Worm (Caenorhabditis elegans): ENCODE results near the gene npr-9.

DNA sequence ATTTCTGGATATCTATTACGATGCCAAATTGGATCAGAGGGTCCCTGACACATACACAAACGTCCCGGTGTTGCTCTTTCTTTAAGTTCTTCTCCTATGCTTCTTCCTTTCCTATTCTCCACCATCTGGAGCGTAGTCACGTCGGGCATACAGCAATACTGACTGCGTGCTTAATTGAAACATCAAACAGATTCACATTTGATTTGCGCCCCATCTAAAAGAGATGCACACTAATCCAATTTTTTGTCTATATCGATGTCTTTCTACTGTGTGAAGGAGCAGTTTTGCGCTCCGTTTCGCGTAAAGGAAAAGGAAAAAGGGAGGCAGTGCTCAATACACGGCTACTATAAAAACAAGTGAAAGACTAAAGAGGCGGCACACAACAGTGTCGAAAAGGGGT is 814 bp upstream of the npr-9 start:
- no peak for TF ChIP-seq zip-5 (tag; optimal IDR thresholded peaks at IDR 0.05)
- TF ChIP-seq nhr-11 (tag; optimal IDR thresholded peaks at IDR 0.05) = no peak
- TF ChIP-seq mec-3 (tag; optimal IDR thresholded peaks at IDR 0.05; ENCODE audit: borderline replicate concordance) = no peak

Data from whole organism, late embryonic.